Fruit fly (Drosophila melanogaster): ENCODE results near the gene Alp12.
A peak's percentile ranks its signal among the peaks of the same experiment; 100 is the strongest.

Alp12 gene

dm6 chr2L:19386106-19386715 lies 37.6 kb upstream of the Alp12 start, which contains the start of gene fon:
TSS of gene fon (minus strand) at chr2L:19386205.
- peak; percentile 25 for TF ChIP-seq Med (GFP tag)
- no peak for TF ChIP-seq Mad (GFP tag; optimal IDR thresholded peaks at IDR 0.05)
- TF ChIP-seq exex (tag; optimal IDR thresholded peaks at IDR 0.05) = no peak
- TF ChIP-seq ato (GFP tag; IDR thresholded peaks at IDR 0.05; ENCODE audit: partially characterized antibody) = no peak
- peak; percentile 4 for TF ChIP-seq sug (tag; optimal IDR thresholded peaks at IDR 0.05)
- TF ChIP-seq chinmo (GFP tag; IDR thresholded peaks at IDR 0.05; ENCODE audit: partially characterized antibody) = 0 out of 4 replicates have a peak, but pooled peaks have one; percentile 25
- peak; percentile 76 for TF ChIP-seq CG34376 (GFP tag; optimal IDR thresholded peaks at IDR 0.05)
- TF ChIP-seq Pdp1 (GFP tag; optimal IDR thresholded peaks at IDR 0.05) = peak in 1 of 2 experiments; percentile 57

DNA sequence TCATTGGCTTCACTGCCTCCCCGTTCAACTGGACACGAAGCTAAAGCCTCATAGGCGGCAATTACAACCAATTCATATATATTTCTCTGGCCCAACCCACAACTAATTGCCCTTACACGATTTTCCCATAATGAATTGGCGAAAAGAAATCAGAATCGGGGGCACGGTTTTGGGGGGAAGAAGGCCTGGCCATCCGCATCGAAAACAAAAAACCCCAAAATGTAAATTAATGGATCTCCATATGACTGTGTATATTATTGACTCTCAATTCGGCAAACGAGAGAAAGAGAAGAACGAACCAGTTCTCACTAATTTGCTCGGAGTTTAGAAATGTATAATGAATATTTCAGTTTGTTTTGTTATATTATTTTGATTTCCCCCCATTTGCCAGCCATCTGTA lies 34.9 kb upstream of the Alp12 start:
- TF ChIP-seq CG13894 (tag; optimal IDR thresholded peaks at IDR 0.05) (peak; percentile 76), CG30020 (tag; optimal IDR thresholded peaks at IDR 0.05) (no peak), Kr (GFP tag; optimal IDR thresholded peaks at IDR 0.05) (no peak), shn (GFP tag; optimal IDR thresholded peaks at IDR 0.05) (no peak), Dll (GFP tag; IDR thresholded peaks at IDR 0.05; ENCODE audit: partially characterized antibody) (no peak), CG8765 (GFP tag; IDR thresholded peaks at IDR 0.05) (no peak), br (optimal IDR thresholded peaks at IDR 0.05) (no peak), ems (GFP tag; optimal IDR thresholded peaks at IDR 0.05) (no peak), sd (tag; optimal IDR thresholded peaks at IDR 0.05) (peak; percentile 27), Awh (GFP tag; IDR thresholded peaks at IDR 0.05) (no peak), Ets65A (GFP tag) (no peak), NC2β (GFP tag; optimal IDR thresholded peaks at IDR 0.05) (no peak), abd-A (tag; optimal IDR thresholded peaks at IDR 0.05) (peak; percentile 20), CG7963 (GFP tag; IDR thresholded peaks at IDR 0.05; ENCODE audit: partially characterized antibody) (no peak), grn (GFP tag; optimal IDR thresholded peaks at IDR 0.05) (no peak), YL-1 (GFP tag; optimal IDR thresholded peaks at IDR 0.05) (no peak), dan (GFP tag; IDR thresholded peaks at IDR 0.05) (no peak), vvl (GFP tag; IDR thresholded peaks at IDR 0.05) (peak; percentile 48; the same call in 1 of the 2 replicates), crp (GFP tag; optimal IDR thresholded peaks at IDR 0.05) (no peak), Med (GFP tag) (peak; percentile 48), Scr (GFP tag; IDR thresholded peaks at IDR 0.05; ENCODE audit: partially characterized antibody) (no peak), CG9609 (GFP tag; optimal IDR thresholded peaks at IDR 0.05) (no peak), CG12769 (tag; optimal IDR thresholded peaks at IDR 0.05) (peak; percentile 35), sens (GFP tag) (peak; percentile 54), Side (GFP tag; optimal IDR thresholded peaks at IDR 0.05) (no peak), CG12744 (GFP tag; optimal IDR thresholded peaks at IDR 0.05) (no peak), CG10366 (GFP tag; IDR thresholded peaks at IDR 0.05) (no peak), exex (tag; optimal IDR thresholded peaks at IDR 0.05) (no peak), B-H2 (GFP tag; optimal IDR thresholded peaks at IDR 0.05) (no peak), al (GFP tag; IDR thresholded peaks at IDR 0.05) (no peak)

DNA sequence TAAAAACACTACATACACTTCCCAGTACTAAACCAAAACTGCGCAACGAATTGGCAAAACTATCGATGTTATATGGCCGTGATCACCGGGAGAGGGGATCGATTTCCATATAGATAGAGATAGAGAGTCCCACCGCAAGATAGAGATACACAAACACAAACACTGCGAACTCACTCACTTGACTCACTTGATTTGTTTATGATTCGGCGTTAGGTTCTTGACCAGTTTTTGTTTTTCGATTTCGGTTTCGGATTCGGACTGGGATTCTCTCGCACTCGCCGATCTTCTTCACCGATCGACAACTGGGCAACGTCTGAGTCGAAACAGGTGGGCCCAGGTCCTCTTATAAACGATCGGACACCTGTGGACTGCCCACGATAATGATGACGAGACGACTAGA lies 34.1 kb upstream of the Alp12 start, which contains the start of gene CG17549:
TSS of gene CG17549 (minus strand) at position 327 of the 400 bp plus-strand sequence.
- TF ChIP-seq CG17361 (GFP tag; IDR thresholded peaks at IDR 0.05) (no peak), CG8765 (GFP tag; IDR thresholded peaks at IDR 0.05) (no peak), CG3065 (GFP tag; optimal IDR thresholded peaks at IDR 0.05) (no peak), Camta (GFP tag; optimal IDR thresholded peaks at IDR 0.05) (no peak), CG42726 (GFP tag; IDR thresholded peaks at IDR 0.05; ENCODE audit: partially characterized antibody) (no peak), CTCF (GFP tag; optimal IDR thresholded peaks at IDR 0.05) (no peak), Mrtf (GFP tag; IDR thresholded peaks at IDR 0.05) (no peak), CG12391 (tag; optimal IDR thresholded peaks at IDR 0.05) (no peak), Side (GFP tag; optimal IDR thresholded peaks at IDR 0.05) (no peak), zfh2 (GFP tag; optimal IDR thresholded peaks at IDR 0.05) (no peak), CG10959 (GFP tag; IDR thresholded peaks at IDR 0.05) (no peak), CG4617 (GFP tag; optimal IDR thresholded peaks at IDR 0.05; ENCODE audit: borderline replicate concordance) (no peak), sim (GFP tag; IDR thresholded peaks at IDR 0.05) (no peak), CG5953 (GFP tag; IDR thresholded peaks at IDR 0.05) (no peak), bbx (GFP tag; IDR thresholded peaks at IDR 0.05; ENCODE audit: partially characterized antibody) (0 out of 2 replicates have a peak, but pooled peaks have one; percentile 17), CG13894 (tag; optimal IDR thresholded peaks at IDR 0.05) (peak; percentile 85), bcd (GFP tag; optimal IDR thresholded peaks at IDR 0.05) (no peak)

All from whole organism, embryonic.